Fruit fly (Drosophila melanogaster): ENCODE measurements around the gene RpL17.

RpL17 gene

dm6 chrX:6702028-6702433 lies 42.0 kb downstream of the RpL17 start (continued):
- TF ChIP-seq Trl (optimal IDR thresholded peaks at IDR 0.05) (no peak), Trl (GFP tag; optimal IDR thresholded peaks at IDR 0.05) (peak; percentile 37), CG18262 (tag; optimal IDR thresholded peaks at IDR 0.05) (peak; percentile 77), CG9609 (GFP tag; optimal IDR thresholded peaks at IDR 0.05) (peak; percentile 44), CG3995 (GFP tag; optimal IDR thresholded peaks at IDR 0.05) (no peak), NFAT (GFP tag; IDR thresholded peaks at IDR 0.05) (no peak), CG12155 (GFP tag; optimal IDR thresholded peaks at IDR 0.05) (no peak), Awh (GFP tag; IDR thresholded peaks at IDR 0.05) (peak; percentile 65), CG30403 (GFP tag; optimal IDR thresholded peaks at IDR 0.05) (peak; percentile 68), CG14965 (GFP tag; optimal IDR thresholded peaks at IDR 0.05; ENCODE audit: borderline replicate concordance) (no peak), shn (GFP tag; optimal IDR thresholded peaks at IDR 0.05) (peak; percentile 22), Hand (GFP tag; optimal IDR thresholded peaks at IDR 0.05) (no peak), org-1 (GFP tag; optimal IDR thresholded peaks at IDR 0.05) (peak; percentile 54), Dip3 (GFP tag; optimal IDR thresholded peaks at IDR 0.05) (no peak), Side (GFP tag; optimal IDR thresholded peaks at IDR 0.05) (peak; percentile 4), CG4328 (GFP tag; optimal IDR thresholded peaks at IDR 0.05) (peak; percentile 36), CG3281 (GFP tag; optimal IDR thresholded peaks at IDR 0.05) (peak; percentile 15), Dll (GFP tag; IDR thresholded peaks at IDR 0.05; ENCODE audit: partially characterized antibody) (no peak), Xrp1 (GFP tag; IDR thresholded peaks at IDR 0.05) (peak; percentile 82), pnt (GFP tag; optimal IDR thresholded peaks at IDR 0.05) (peak; percentile 23), kah (GFP tag; optimal IDR thresholded peaks at IDR 0.05) (peak; percentile 52), CG14667 (GFP tag; IDR thresholded peaks at IDR 0.05) (0 out of 2 replicates have a peak, but pooled peaks have one; percentile 32), CG9437 (GFP tag; optimal IDR thresholded peaks at IDR 0.05) (peak; percentile 69), wor (GFP tag; IDR thresholded peaks at IDR 0.05) (peak; percentile 59), CG1832 (GFP tag; optimal IDR thresholded peaks at IDR 0.05) (no peak), ham (GFP tag; IDR thresholded peaks at IDR 0.05) (no peak), CG1647 (GFP tag; optimal IDR thresholded peaks at IDR 0.05) (peak; percentile 1), CG30020 (tag; optimal IDR thresholded peaks at IDR 0.05) (peak; percentile 6), CG2120 (GFP tag; optimal IDR thresholded peaks at IDR 0.05) (no peak), Gsc (GFP tag; IDR thresholded peaks at IDR 0.05) (no peak), lilli (GFP tag; optimal IDR thresholded peaks at IDR 0.05) (peak; percentile 5), CG17328 (GFP tag; IDR thresholded peaks at IDR 0.05) (0 out of 2 replicates have a peak, but pooled peaks have one; percentile 31), chn (GFP tag; optimal IDR thresholded peaks at IDR 0.05) (peak; percentile 56), Fer3 (tag; optimal IDR thresholded peaks at IDR 0.05) (peak; percentile 40), HmgZ (tag; optimal IDR thresholded peaks at IDR 0.05) (no peak), CG9727 (GFP tag; optimal IDR thresholded peaks at IDR 0.05) (peak; percentile 52), HLH3B (GFP tag; IDR thresholded peaks at IDR 0.05) (peak; percentile 76), gce (GFP tag; IDR thresholded peaks at IDR 0.05) (0 out of 3 replicates have a peak, but pooled peaks have one; percentile 56), dmrt11E (tag; optimal IDR thresholded peaks at IDR 0.05) (peak; percentile 76), CG3407 (GFP tag; optimal IDR thresholded peaks at IDR 0.05) (peak; percentile 50), mam (GFP tag; optimal IDR thresholded peaks at IDR 0.05) (peak; percentile 30), CG13894 (tag; optimal IDR thresholded peaks at IDR 0.05) (no peak), CG4617 (GFP tag; optimal IDR thresholded peaks at IDR 0.05; ENCODE audit: borderline replicate concordance) (no peak), CG9817 (tag; optimal IDR thresholded peaks at IDR 0.05) (peak; percentile 43), Asciz (GFP tag; optimal IDR thresholded peaks at IDR 0.05) (peak; percentile 77), CG4730 (GFP tag; IDR thresholded peaks at IDR 0.05) (peak; percentile 19; the same call in 1 of the 2 replicates), CG16779 (GFP tag; IDR thresholded peaks at IDR 0.05) (no peak), cato (GFP tag; optimal IDR thresholded peaks at IDR 0.05; ENCODE audit: borderline replicate concordance) (no peak), zfh2 (GFP tag; optimal IDR thresholded peaks at IDR 0.05) (no peak), sr (GFP tag; IDR thresholded peaks at IDR 0.05) (no peak), trh (GFP tag; optimal IDR thresholded peaks at IDR 0.05) (no peak), scrt (GFP tag; optimal IDR thresholded peaks at IDR 0.05) (no peak)

Measured in whole organism, embryonic.